Fruit fly (Drosophila melanogaster) Kc167 (cell line): Measurements from ENCODE around the gene CG6763.

Source experiments
- psq ChIP-seq: fragments of >200 bp; optimal IDR thresholded peaks from 2 replicates; lab custom pipeline; 2017; ENCODE audit warnings: missing external identifiers
- ttk ChIP-seq: sonication (Bioruptor generic); optimal IDR thresholded peaks from 2 replicates; lab custom pipeline; 2017; ENCODE audit warnings: missing external identifiers

DNA sequence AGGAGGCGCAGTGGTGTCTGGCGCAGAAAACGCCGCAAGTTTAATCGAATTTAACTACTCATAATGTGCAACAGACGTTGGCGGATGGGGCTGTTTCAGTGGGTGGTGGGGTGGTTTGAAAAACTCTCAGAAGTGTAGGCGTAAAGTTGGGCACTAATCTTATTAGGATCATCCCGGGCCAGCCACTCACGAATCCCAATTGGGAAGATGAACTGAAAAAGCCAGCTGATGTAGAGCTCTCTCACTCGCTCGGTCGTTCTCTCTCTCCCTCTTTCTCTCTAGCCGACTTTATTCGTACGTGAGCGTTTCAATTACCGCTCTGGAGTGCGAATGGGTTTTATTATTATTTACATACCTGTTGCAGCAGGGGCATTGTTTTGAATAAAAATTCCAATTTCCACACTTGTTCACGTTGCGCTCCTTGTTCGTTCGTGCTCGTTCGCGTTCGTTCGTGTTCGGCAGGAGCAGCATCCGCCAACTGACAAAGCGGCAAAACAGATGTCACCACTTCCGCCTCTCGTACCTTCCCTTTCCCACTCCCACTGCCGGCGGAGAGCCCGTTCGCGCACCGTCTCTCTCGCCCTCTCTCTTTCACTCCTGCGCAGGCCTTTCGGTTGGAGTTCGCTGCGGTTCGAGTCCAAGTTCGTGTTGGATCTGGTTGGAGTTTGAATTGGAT lies 5.0 kb upstream of the CG6763 start:
- TF ChIP-seq psq (lab: Kevin White, UChicago) = no peak
- no peak for TF ChIP-seq ttk (lab: Kevin White, UChicago)
